Fruit fly (Drosophila melanogaster) whole organism, embryonic: ENCODE data around the gene AstA.

Experiments
- Adf1 ChIP-seq: fragments of 200-800 bp; sonication (Bioruptor generic); IDR thresholded peaks from 2 replicates; pipeline ENCODE4 v1.3.6; 2022; ENCODE audit warnings: missing biosample characterization, missing genetic modification characterization
- Aef1 ChIP-seq: fragments of 200-800 bp; sonication (Bioruptor generic); IDR thresholded peaks from 3 replicates; pipeline ENCODE4 v1.3.6; 2022; ENCODE audit warnings: missing biosample characterization, missing genetic modification characterization
- Asciz ChIP-seq: fragments of 200-800 bp; sonication (Bioruptor generic); optimal IDR thresholded peaks from 2 replicates; lab custom pipeline; 2017; ENCODE audit warnings: missing biosample characterization, mild to moderate bottlenecking, missing genetic modification characterization, missing genetic modification reagents
- Blimp-1 ChIP-seq: fragments of 200-800 bp; sonication (Bioruptor generic); optimal IDR thresholded peaks from 3 replicates; lab custom pipeline; 2018; ENCODE audit warnings: missing biosample characterization, missing genetic modification characterization, mild to moderate bottlenecking, moderate library complexity, missing genetic modification reagents
- CG1024 ChIP-seq: fragments of 200-800 bp; sonication (Bioruptor generic); IDR thresholded peaks from 2 replicates; pipeline ENCODE4 v1.3.6; 2022; ENCODE audit warnings: missing biosample characterization, missing genetic modification characterization
- CG12219 ChIP-seq: fragments of 200-800 bp; sonication (Bioruptor generic); optimal IDR thresholded peaks from 3 replicates; lab custom pipeline; 2018; ENCODE audit warnings: missing biosample characterization, mild to moderate bottlenecking, missing genetic modification characterization
- CG12391 ChIP-seq: fragments of 200-800 bp; sonication (Bioruptor generic); optimal IDR thresholded peaks from 3 replicates; lab custom pipeline; 2018; ENCODE audit warnings: missing biosample characterization, mild to moderate bottlenecking, missing genetic modification characterization, moderate library complexity
- CG14965 ChIP-seq: fragments of 200-800 bp; sonication (Bioruptor generic); optimal IDR thresholded peaks from 2 replicates; lab custom pipeline; 2016; ENCODE audit warnings: missing biosample characterization, missing genetic modification characterization, borderline replicate concordance
- CG15479 ChIP-seq: fragments of 200-800 bp; sonication (Bioruptor generic); optimal IDR thresholded peaks from 3 replicates; lab custom pipeline; 2019; ENCODE audit warnings: missing biosample characterization, mild to moderate bottlenecking, missing genetic modification characterization, moderate library complexity
- CG1647 ChIP-seq: fragments of 200-800 bp; sonication (Bioruptor generic); optimal IDR thresholded peaks from 3 replicates; lab custom pipeline; 2016; ENCODE audit warnings: missing biosample characterization, missing genetic modification characterization
- CG18599 ChIP-seq: fragments of 200-800 bp; sonication (Bioruptor generic); optimal IDR thresholded peaks from 3 replicates; lab custom pipeline; 2017; ENCODE audit warnings: missing biosample characterization, missing genetic modification characterization, mild to moderate bottlenecking, moderate library complexity, missing genetic modification reagents
- CG2712 ChIP-seq: fragments of 200-800 bp; optimal IDR thresholded peaks from 3 replicates; lab custom pipeline; 2019; ENCODE audit warnings: missing biosample characterization, mild to moderate bottlenecking, missing genetic modification characterization, moderate library complexity
- CG30403 ChIP-seq: fragments of 200-800 bp; sonication (Bioruptor generic); optimal IDR thresholded peaks from 3 replicates; lab custom pipeline; 2016; ENCODE audit warnings: missing biosample characterization, missing genetic modification characterization
- CG31365 ChIP-seq: fragments of 200-800 bp; sonication (Bioruptor generic); optimal IDR thresholded peaks from 2 replicates; lab custom pipeline; 2018; ENCODE audit warnings: missing biosample characterization, mild to moderate bottlenecking, missing genetic modification characterization
- CG31441 ChIP-seq: fragments of 200-800 bp; sonication (Bioruptor generic); IDR thresholded peaks from 2 replicates; pipeline ENCODE4 v1.3.6; 2022; ENCODE audit warnings: missing biosample characterization, missing genetic modification characterization
- CG32767 ChIP-seq: fragments of 200-800 bp; sonication (Bioruptor generic); IDR thresholded peaks from 2 replicates; pipeline ENCODE4 v1.3.6; 2022; ENCODE audit warnings: missing biosample characterization, missing genetic modification characterization
- CG43689 ChIP-seq: fragments of 200-800 bp; sonication (Bioruptor generic); IDR thresholded peaks from 2 replicates; pipeline ENCODE4 v1.3.6; 2022; ENCODE audit warnings: missing biosample characterization, missing genetic modification characterization
- CG6854 ChIP-seq: fragments of 200-800 bp; sonication (Bioruptor generic); optimal IDR thresholded peaks from 3 replicates; lab custom pipeline; 2017; ENCODE audit warnings: missing biosample characterization, mild to moderate bottlenecking, missing genetic modification characterization
- CG9609 ChIP-seq: fragments of 200-800 bp; sonication (Bioruptor generic); optimal IDR thresholded peaks from 3 replicates; lab custom pipeline; 2016; ENCODE audit warnings: missing biosample characterization, missing genetic modification characterization
- CG9876 ChIP-seq: fragments of 200-800 bp; sonication (Bioruptor generic); optimal IDR thresholded peaks from 2 replicates; lab custom pipeline; 2016; ENCODE audit warnings: missing biosample characterization, missing genetic modification characterization
- Dip2 ChIP-seq: fragments of 200-800 bp; sonication (Bioruptor generic); IDR thresholded peaks from 2 replicates; pipeline ENCODE4 v1.3.6; 2022; ENCODE audit warnings: missing biosample characterization, missing genetic modification characterization
- E2f1 ChIP-seq: fragments of 200-800 bp; sonication (Bioruptor generic); IDR thresholded peaks from 2 replicates; pipeline ENCODE4 v1.3.6; 2022; ENCODE audit warnings: missing biosample characterization, missing genetic modification characterization
- Ets65A ChIP-seq: fragments of 200-800 bp; sonication (Bioruptor generic); peaks from one replicate; lab custom pipeline; 2016; ENCODE audit warnings: missing biosample characterization, missing genetic modification characterization
- H15 ChIP-seq: fragments of 200-800 bp; sonication (Bioruptor generic); IDR thresholded peaks from 3 replicates; pipeline ENCODE4 v1.3.6; 2022; ENCODE audit warnings: missing biosample characterization, missing genetic modification characterization
- HLH3B ChIP-seq: fragments of 200-800 bp; sonication (Bioruptor generic); IDR thresholded peaks from 2 replicates; pipeline ENCODE4 v1.3.6; 2022; ENCODE audit warnings: missing biosample characterization, missing genetic modification characterization
- Hand ChIP-seq: fragments of 200-800 bp; sonication (Bioruptor generic); optimal IDR thresholded peaks from 2 replicates; lab custom pipeline; 2017; ENCODE audit warnings: mild to moderate bottlenecking, missing biosample characterization, missing genetic modification reagents, missing genetic modification characterization
- Lim3 ChIP-seq: fragments of 200-800 bp; sonication (Bioruptor generic); IDR thresholded peaks from 2 replicates; pipeline ENCODE4 v1.3.6; 2022; ENCODE audit warnings: missing biosample characterization, missing genetic modification characterization
- Myb ChIP-seq: fragments of 200-800 bp; sonication (Bioruptor generic); optimal IDR thresholded peaks from 2 replicates; lab custom pipeline; 2016; ENCODE audit warnings: missing biosample characterization, missing genetic modification characterization
- NfI ChIP-seq: fragments of 200-800 bp; sonication (Bioruptor generic); optimal IDR thresholded peaks from 3 replicates; lab custom pipeline; 2018; ENCODE audit warnings: missing biosample characterization, mild to moderate bottlenecking, missing genetic modification characterization, moderate library complexity
- Ptx1 ChIP-seq: fragments of 200-800 bp; sonication (Bioruptor generic); IDR thresholded peaks from 2 replicates; pipeline ENCODE4 v1.3.6; 2022; ENCODE audit warnings: missing biosample characterization, missing genetic modification characterization
- Rfx ChIP-seq: fragments of 200-800 bp; sonication (Bioruptor generic); IDR thresholded peaks from 2 replicates; pipeline ENCODE4 v1.3.6; 2022; ENCODE audit warnings: missing biosample characterization, missing genetic modification characterization
- Rx ChIP-seq: fragments of 200-800 bp; sonication (Bioruptor generic); IDR thresholded peaks from 2 replicates; pipeline ENCODE4 v1.3.6; 2022; ENCODE audit warnings: missing biosample characterization, missing genetic modification characterization
- ara ChIP-seq: fragments of 200-800 bp; sonication (Bioruptor generic); IDR thresholded peaks from 2 replicates; pipeline ENCODE4 v1.3.6; 2022; ENCODE audit warnings: missing biosample characterization, missing genetic modification characterization
- chn ChIP-seq: fragments of 200-800 bp; sonication (Bioruptor generic); optimal IDR thresholded peaks from 2 replicates; lab custom pipeline; 2016; ENCODE audit warnings: missing biosample characterization, missing genetic modification characterization
- gcm ChIP-seq: fragments of 200-800 bp; sonication (Bioruptor generic); optimal IDR thresholded peaks from 2 replicates; lab custom pipeline; 2019; ENCODE audit warnings: missing biosample characterization, mild to moderate bottlenecking, missing genetic modification characterization, moderate library complexity
- hbn ChIP-seq: fragments of 200-800 bp; sonication (Bioruptor generic); IDR thresholded peaks from 2 replicates; pipeline ENCODE4 v1.3.6; 2022; ENCODE audit warnings: missing biosample characterization, missing genetic modification characterization; ENCODE audit not compliant: partially characterized antibody
- jing ChIP-seq: fragments of 200-800 bp; sonication (Bioruptor generic); optimal IDR thresholded peaks from 2 replicates; lab custom pipeline; 2018; ENCODE audit warnings: missing biosample characterization, mild to moderate bottlenecking, missing genetic modification characterization
- jumu ChIP-seq: fragments of 200-800 bp; sonication (Bioruptor generic); optimal IDR thresholded peaks from 3 replicates; lab custom pipeline; 2016; ENCODE audit warnings: missing biosample characterization, missing genetic modification characterization
- kah ChIP-seq: fragments of 200-800 bp; sonication (Bioruptor generic); optimal IDR thresholded peaks from 2 replicates; lab custom pipeline; 2018; ENCODE audit warnings: missing biosample characterization, mild to moderate bottlenecking, missing genetic modification characterization
- kni ChIP-seq: fragments of 200-800 bp; sonication (Bioruptor generic); optimal IDR thresholded peaks from 3 replicates; lab custom pipeline; 2017; ENCODE audit warnings: mild to moderate bottlenecking, missing biosample characterization, missing genetic modification reagents, missing genetic modification characterization
- mirr ChIP-seq: fragments of 200-800 bp; sonication (Bioruptor generic); optimal IDR thresholded peaks from 3 replicates; lab custom pipeline; 2018; ENCODE audit warnings: missing biosample characterization, mild to moderate bottlenecking, missing genetic modification characterization
- pros ChIP-seq: fragments of 200-800 bp; sonication (Bioruptor generic); optimal IDR thresholded peaks from 3 replicates; lab custom pipeline; 2019; ENCODE audit warnings: missing biosample characterization, mild to moderate bottlenecking, missing genetic modification characterization, moderate library complexity
- ranshi ChIP-seq: fragments of 200-800 bp; sonication (Bioruptor generic); IDR thresholded peaks from 2 replicates; pipeline ENCODE4 v1.3.6; 2022; ENCODE audit warnings: missing biosample characterization, missing genetic modification characterization
- sim ChIP-seq: fragments of 200-800 bp; sonication (Bioruptor generic); IDR thresholded peaks from 2 replicates; pipeline ENCODE4 v1.3.6; 2022; ENCODE audit warnings: missing biosample characterization, missing genetic modification characterization
- sqz ChIP-seq: fragments of 200-800 bp; sonication (Bioruptor generic); optimal IDR thresholded peaks from 3 replicates; lab custom pipeline; 2018; ENCODE audit warnings: missing biosample characterization, mild to moderate bottlenecking, missing genetic modification characterization
- tna ChIP-seq: fragments of 200-800 bp; sonication (Bioruptor generic); IDR thresholded peaks from 2 replicates; pipeline ENCODE4 v1.3.6; 2022; ENCODE audit warnings: missing biosample characterization, missing genetic modification characterization; ENCODE audit not compliant: partially characterized antibody
- vnd ChIP-seq: fragments of 200-800 bp; sonication (Bioruptor generic); IDR thresholded peaks from 3 replicates; pipeline ENCODE4 v1.3.6; 2022; ENCODE audit warnings: missing biosample characterization, missing genetic modification characterization; ENCODE audit not compliant: partially characterized antibody
- wdn ChIP-seq: fragments of 200-800 bp; sonication (Bioruptor generic); IDR thresholded peaks from 2 replicates; pipeline ENCODE4 v1.3.6; 2022; ENCODE audit warnings: missing biosample characterization, missing genetic modification characterization

AstA gene

DNA sequence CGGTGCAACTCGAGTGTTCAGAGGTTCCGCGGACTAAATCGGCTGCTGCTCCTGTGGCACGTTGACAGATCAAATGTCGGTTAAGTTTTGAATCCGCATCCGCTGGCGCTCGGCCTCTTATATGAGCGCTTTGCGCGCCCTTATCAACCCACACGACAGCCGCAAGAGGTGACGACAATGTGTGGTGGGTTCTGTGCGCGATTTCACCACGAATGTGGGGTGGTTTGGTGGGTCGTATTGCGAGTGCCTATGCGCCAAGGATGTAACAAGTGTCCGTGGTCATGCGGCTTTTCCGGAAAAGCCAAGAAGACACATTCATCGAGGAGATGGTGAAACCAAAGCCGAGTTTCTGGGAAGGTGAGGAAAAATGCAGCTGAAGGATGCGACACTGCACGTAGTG is at the start of gene AstA:
TSS of gene AstA (minus strand) at position 101 of the 400 bp plus-strand sequence.
- TF ChIP-seq Ets65A (GFP tag; lab: Kevin White, UChicago) (peak; percentile 43), Adf1 (GFP tag; lab: Robert Waterston, UW) (no peak)

DNA sequence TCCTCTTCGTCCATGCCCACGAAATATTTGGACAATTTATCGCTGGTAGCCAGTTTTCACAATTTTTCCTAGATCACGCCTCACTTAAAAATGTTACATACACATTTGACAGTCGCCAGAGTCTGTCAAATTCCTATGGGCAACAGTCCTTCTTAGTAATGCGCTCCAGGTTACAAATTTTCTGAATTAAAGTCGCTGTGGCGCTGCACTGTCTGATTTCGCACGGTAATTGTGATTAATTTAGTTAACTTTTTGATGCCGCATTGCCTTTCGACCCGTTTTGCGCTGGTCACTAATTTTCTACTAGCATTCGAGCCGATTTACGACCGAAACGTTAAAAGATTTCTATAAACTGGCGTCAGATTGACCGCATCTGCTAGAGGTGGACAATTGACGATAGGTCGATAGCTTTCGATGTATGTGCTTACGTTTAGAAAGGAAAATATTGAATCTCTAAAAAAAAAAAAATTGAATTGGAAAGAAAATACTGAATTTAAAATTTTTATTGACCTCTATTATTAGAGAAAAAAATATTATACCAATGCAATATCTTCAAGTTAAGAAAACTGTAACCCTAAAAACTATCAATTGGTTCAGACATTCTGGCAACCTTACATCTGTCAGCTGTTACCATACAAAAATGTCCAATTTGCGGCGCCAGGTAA is 48.9 kb upstream of the AstA start, which contains the start of the genes lili and CG34150:
TSS of gene lili (minus strand) at position 376 of the 665 bp plus-strand sequence.
TSS of gene CG34150 (plus strand) at position 626 of the 665 bp plus-strand sequence.
- TF ChIP-seq CG12219 (no peak), tna (GFP tag; lab: Robert Waterston, UW) (peak; percentile 16; the same call in 1 of the 2 replicates), ranshi (GFP tag; lab: Robert Waterston, UW) (peak; percentile 55; the same call in 1 of the 2 replicates), CG14965 (GFP tag; lab: Kevin White, UChicago) (no peak), pros (GFP tag; lab: Kevin White, UChicago) (no peak), CG31365 (tag; lab: Kevin White, UChicago) (no peak), gcm (GFP tag; lab: Kevin White, UChicago) (peak; percentile 57), wdn (GFP tag; lab: Robert Waterston, UW) (no peak), Dip2 (GFP tag; lab: Robert Waterston, UW) (no peak), H15 (GFP tag; lab: Robert Waterston, UW) (peak; percentile 66; the same call in 2 of the 3 replicates), chn (peak; percentile 78), ara (GFP tag; lab: Robert Waterston, UW) (peak; percentile 46; the same call in 1 of the 2 replicates), sim (GFP tag; lab: Robert Waterston, UW) (no peak), kah (no peak), NfI (GFP tag; lab: Kevin White, UChicago) (peak; percentile 69), kni (GFP tag; lab: Kevin White, UChicago) (peak; percentile 2), hbn (GFP tag; lab: Robert Waterston, UW) (peak; percentile 75), Hand (GFP tag; lab: Kevin White, UChicago) (no peak), CG31441 (GFP tag; lab: Robert Waterston, UW) (peak; percentile 78), CG18599 (peak; percentile 76), CG9609 (GFP tag; lab: Kevin White, UChicago) (peak; percentile 69), mirr (no peak), CG15479 (GFP tag; lab: Kevin White, UChicago) (no peak), Ptx1 (GFP tag; lab: Robert Waterston, UW) (peak; percentile 81), Aef1 (GFP tag; lab: Robert Waterston, UW) (peak; percentile 71), sqz (GFP tag; lab: Kevin White, UChicago) (no peak), Asciz (GFP tag; lab: Kevin White, UChicago) (peak; percentile 55), CG32767 (GFP tag; lab: Robert Waterston, UW) (peak; percentile 73; the same call in 1 of the 2 replicates), Rfx (GFP tag; lab: Robert Waterston, UW) (peak; percentile 78), Blimp-1 (GFP tag; lab: Kevin White, UChicago) (peak; percentile 76), Rx (GFP tag; lab: Robert Waterston, UW) (no peak), Myb (peak; percentile 44), CG1024 (GFP tag; lab: Robert Waterston, UW) (peak; percentile 57), CG6854 (GFP tag; lab: Kevin White, UChicago) (no peak), CG1647 (GFP tag; lab: Kevin White, UChicago) (peak; percentile 64), E2f1 (peak; percentile 43; the same call in 1 of the 2 replicates), CG12391 (tag; lab: Kevin White, UChicago) (peak; percentile 93), Lim3 (GFP tag; lab: Robert Waterston, UW) (no peak), CG30403 (peak; percentile 85), CG9876 (GFP tag; lab: Kevin White, UChicago) (no peak), CG43689 (GFP tag; lab: Robert Waterston, UW) (no peak), vnd (GFP tag; lab: Robert Waterston, UW) (peak; percentile 61), CG2712 (peak; percentile 86), jumu (GFP tag; lab: Kevin White, UChicago) (peak; percentile 33), HLH3B (GFP tag; lab: Robert Waterston, UW) (peak; percentile 64), jing (GFP tag; lab: Kevin White, UChicago) (no peak)
